Worm (Caenorhabditis elegans) whole organism, L1 larva: ENCODE measurements around the gene rpl-39.

Source experiments
- C04F5.9 ChIP-seq: sonication (generic microtip); optimal IDR thresholded peaks from 2 replicates; lab custom pipeline; 2016; ENCODE audit warnings: missing genetic modification characterization, missing compliant biosample characterization
- C16A3.4 ChIP-seq: fragments of 150-350 bp; optimal IDR thresholded peaks from 2 replicates; lab custom pipeline; 2014; ENCODE audit warnings: missing biosample characterization, missing genetic modification characterization
- C34B4.2 ChIP-seq: sonication (generic microtip); optimal IDR thresholded peaks from 2 replicates; lab custom pipeline; 2017; ENCODE audit warnings: mild to moderate bottlenecking, missing genetic modification characterization, missing compliant biosample characterization
- Y116A8C.19 ChIP-seq: sonication (generic microtip); optimal IDR thresholded peaks from 2 replicates; lab custom pipeline; 2016; ENCODE audit warnings: missing compliant biosample characterization, missing genetic modification characterization, borderline replicate concordance
- aly-2 ChIP-seq: fragments of 150-350 bp; optimal IDR thresholded peaks from 2 replicates; lab custom pipeline; 2014; ENCODE audit warnings: missing biosample characterization, missing genetic modification characterization
- ama-1 ChIP-seq: fragments of 150-350 bp; optimal IDR thresholded peaks from 2 replicates; lab custom pipeline; 2014
- blmp-1 ChIP-seq: fragments of 150-350 bp; optimal IDR thresholded peaks from 2 replicates; lab custom pipeline; 2014; ENCODE audit warnings: missing biosample characterization, missing genetic modification characterization
- ceh-63 ChIP-seq: fragments of 200-800 bp; sonication (Bioruptor generic); optimal IDR thresholded peaks from 2 replicates; lab custom pipeline; 2018; ENCODE audit warnings: mild to moderate bottlenecking, missing genetic modification characterization, missing compliant biosample characterization
- ceh-8 ChIP-seq: fragments of 200-800 bp; sonication (Bioruptor generic); optimal IDR thresholded peaks from 2 replicates; lab custom pipeline; 2018; ENCODE audit warnings: mild to moderate bottlenecking, missing genetic modification characterization, moderate library complexity, missing compliant biosample characterization
- ceh-82 ChIP-seq, 3 experiments: fragments of 150-350 bp in 1 of 3; sonication (generic microtip) in 2 of 3; optimal IDR thresholded peaks; 2 replicates each; lab custom pipeline; 2014 to 2017; ENCODE audit warnings: missing biosample characterization in 3 of 3, missing genetic modification characterization in 3 of 3
- ceh-88 ChIP-seq: fragments of 200-800 bp; sonication (Bioruptor generic); IDR thresholded peaks from 2 replicates; pipeline ENCODE4 v1.3.6; 2022; ENCODE audit warnings: missing genetic modification characterization, missing compliant biosample characterization
- ceh-90 ChIP-seq: sonication (generic microtip); optimal IDR thresholded peaks from 2 replicates; lab custom pipeline; 2016; ENCODE audit warnings: missing genetic modification characterization, missing compliant biosample characterization
- ces-1 ChIP-seq: fragments of 150-350 bp; optimal IDR thresholded peaks from 2 replicates; lab custom pipeline; 2014; ENCODE audit warnings: missing biosample characterization, missing genetic modification reagents, missing genetic modification characterization
- dpl-1 ChIP-seq, 3 experiments: fragments of 150-350 bp in 2 of 3; sonication (generic microtip) in 1 of 3; optimal IDR thresholded peaks; 2 replicates each; lab custom pipeline; 2014 to 2017; ENCODE audit warnings: missing biosample characterization in 3 of 3, missing genetic modification characterization in 3 of 3, missing genetic modification reagents in 3 of 3
- dsc-1 ChIP-seq: sonication (generic microtip); optimal IDR thresholded peaks from 2 replicates; lab custom pipeline; 2016; ENCODE audit warnings: mild to moderate bottlenecking, missing genetic modification characterization, missing compliant biosample characterization
- efl-1 ChIP-seq, 4 experiments: fragments of 150-350 bp; optimal IDR thresholded peaks in 3 of 4; peaks in 1 of 4; 1 replicate in 1 of 4; 2 replicates in 3 of 4; lab custom pipeline; 2014; ENCODE audit warnings: missing biosample characterization in 2 of 4, missing genetic modification characterization in 2 of 4, missing genetic modification reagents in 2 of 4
- egl-13 ChIP-seq: sonication (generic microtip); optimal IDR thresholded peaks from 2 replicates; lab custom pipeline; 2016; ENCODE audit warnings: missing genotype, missing genetic modification reagents, missing genetic modification characterization, missing compliant biosample characterization
- elt-2 ChIP-seq: sonication (generic microtip); optimal IDR thresholded peaks from 2 replicates; lab custom pipeline; 2016; ENCODE audit warnings: missing genetic modification characterization, mild to moderate bottlenecking, inconsistent platforms, missing compliant biosample characterization, missing genetic modification reagents
- elt-3 ChIP-seq, 6 experiments: fragments of 150-350 bp in 1 of 6; sonication (generic microtip); optimal IDR thresholded peaks; 2 replicates each; lab custom pipeline; 2017 to 2018; ENCODE audit warnings: missing biosample characterization in 6 of 6, missing genetic modification characterization in 6 of 6, inconsistent platforms in 1 of 6
- ets-5 ChIP-seq: fragments of 200-800 bp; sonication (Bioruptor generic); IDR thresholded peaks from 2 replicates; pipeline ENCODE4 v1.3.6; 2022; ENCODE audit warnings: missing genetic modification characterization, missing compliant biosample characterization
- fkh-8 ChIP-seq: sonication (generic microtip); optimal IDR thresholded peaks from 2 replicates; lab custom pipeline; 2016; ENCODE audit warnings: mild to moderate bottlenecking, missing genetic modification characterization, missing compliant biosample characterization
- fos-1 ChIP-seq: fragments of 150-350 bp; optimal IDR thresholded peaks from 2 replicates; lab custom pipeline; 2014; ENCODE audit warnings: missing biosample characterization, missing genetic modification characterization
- hpl-2 ChIP-seq: fragments of 150-350 bp; optimal IDR thresholded peaks from 2 replicates; lab custom pipeline; 2014; ENCODE audit warnings: missing biosample characterization, missing genetic modification reagents, missing genetic modification characterization
- irx-1 ChIP-seq: sonication (generic microtip); optimal IDR thresholded peaks from 2 replicates; lab custom pipeline; 2016; ENCODE audit warnings: missing genetic modification characterization, missing compliant biosample characterization
- lin-14 ChIP-seq: fragments of 200-800 bp; sonication (Bioruptor generic); optimal IDR thresholded peaks from 2 replicates; lab custom pipeline; 2018; ENCODE audit warnings: mild to moderate bottlenecking, missing genetic modification characterization, moderate library complexity, missing compliant biosample characterization
- lir-3 ChIP-seq: sonication (generic microtip); optimal IDR thresholded peaks from 2 replicates; lab custom pipeline; 2016; ENCODE audit warnings: mild to moderate bottlenecking, missing genetic modification characterization, moderate library complexity, missing compliant biosample characterization; ENCODE audit not compliant: poor library complexity
- lsy-2 ChIP-seq, 2 experiments: fragments of 150-350 bp; optimal IDR thresholded peaks; 2 replicates each; lab custom pipeline; 2014; ENCODE audit warnings: missing biosample characterization in 2 of 2, missing genetic modification characterization in 2 of 2
- mdl-1 ChIP-seq, 2 experiments: fragments of 150-350 bp; optimal IDR thresholded peaks; 2 replicates each; lab custom pipeline; 2014 to 2017; ENCODE audit warnings: missing biosample characterization in 2 of 2, missing genetic modification characterization in 2 of 2, inconsistent platforms in 1 of 2
- nhr-19 ChIP-seq: fragments of 200-800 bp; sonication (Bioruptor generic); conservative IDR thresholded peaks from 2 replicates; pipeline ENCODE4 v1.3.6; 2022; ENCODE audit warnings: missing genetic modification characterization, missing compliant biosample characterization
- nhr-47 ChIP-seq: sonication (generic microtip); optimal IDR thresholded peaks from 2 replicates; lab custom pipeline; 2016; ENCODE audit warnings: mild to moderate bottlenecking, missing genetic modification characterization, moderate library complexity, missing compliant biosample characterization
- nhr-71 ChIP-seq: sonication (generic microtip); optimal IDR thresholded peaks from 2 replicates; lab custom pipeline; 2016; ENCODE audit warnings: mild to moderate bottlenecking, missing genetic modification characterization, moderate library complexity, missing compliant biosample characterization
- nhr-77 ChIP-seq: fragments of 150-350 bp; optimal IDR thresholded peaks from 2 replicates; lab custom pipeline; 2014; ENCODE audit warnings: missing biosample characterization, missing genetic modification characterization
- nhr-85 ChIP-seq: sonication (generic microtip); peaks from one replicate; lab custom pipeline; 2016; ENCODE audit warnings: missing genetic modification characterization, inconsistent platforms, missing compliant biosample characterization
- pag-3 ChIP-seq: sonication (generic microtip); optimal IDR thresholded peaks from 2 replicates; lab custom pipeline; 2017; ENCODE audit warnings: missing genetic modification characterization, mild to moderate bottlenecking, missing compliant biosample characterization, antibody characterized with exemption, borderline replicate concordance; ENCODE audit not compliant: insufficient read depth
- pqm-1 ChIP-seq: sonication (generic microtip); optimal IDR thresholded peaks from 3 replicates; lab custom pipeline; 2017; ENCODE audit warnings: missing biosample characterization, missing genetic modification characterization
- rnt-1 ChIP-seq: sonication (generic microtip); optimal IDR thresholded peaks from 2 replicates; lab custom pipeline; 2016; ENCODE audit warnings: mild to moderate bottlenecking, missing genetic modification characterization, moderate library complexity, missing compliant biosample characterization
- skn-1 ChIP-seq: fragments of 150-350 bp; optimal IDR thresholded peaks from 2 replicates; lab custom pipeline; 2014; ENCODE audit warnings: missing biosample characterization, missing genetic modification characterization
- snu-23 ChIP-seq: sonication (generic microtip); optimal IDR thresholded peaks from 2 replicates; lab custom pipeline; 2016; ENCODE audit warnings: missing genetic modification characterization, missing compliant biosample characterization
- sup-37 ChIP-seq: fragments of 200-800 bp; sonication (Bioruptor generic); optimal IDR thresholded peaks from 2 replicates; lab custom pipeline; 2018; ENCODE audit warnings: mild to moderate bottlenecking, missing genetic modification characterization, missing compliant biosample characterization
- swsn-7 ChIP-seq: sonication (generic microtip); optimal IDR thresholded peaks from 2 replicates; lab custom pipeline; 2016; ENCODE audit warnings: missing genetic modification characterization, missing compliant biosample characterization
- tbx-2 ChIP-seq: sonication (generic microtip); optimal IDR thresholded peaks from 2 replicates; lab custom pipeline; 2016; ENCODE audit warnings: missing genetic modification characterization, missing compliant biosample characterization
- tlp-1 ChIP-seq: fragments of 150-350 bp; optimal IDR thresholded peaks from 2 replicates; lab custom pipeline; 2014; ENCODE audit warnings: missing biosample characterization, missing genetic modification characterization
- unc-130 ChIP-seq: fragments of 150-350 bp; optimal IDR thresholded peaks from 2 replicates; lab custom pipeline; 2017; ENCODE audit warnings: missing biosample characterization, missing genetic modification characterization, inconsistent platforms
- unc-86 ChIP-seq: sonication (generic microtip); optimal IDR thresholded peaks from 2 replicates; lab custom pipeline; 2016; ENCODE audit warnings: missing genetic modification characterization, missing compliant biosample characterization
- xbp-1 ChIP-seq: sonication (generic microtip); optimal IDR thresholded peaks from 2 replicates; lab custom pipeline; 2016; ENCODE audit warnings: missing genetic modification characterization, missing compliant biosample characterization
- zip-4 ChIP-seq: fragments of 200-800 bp; sonication (Bioruptor generic); optimal IDR thresholded peaks from 2 replicates; lab custom pipeline; 2018; ENCODE audit warnings: mild to moderate bottlenecking, missing genetic modification characterization, moderate library complexity, missing compliant biosample characterization
- ztf-4 ChIP-seq: fragments of 150-350 bp; optimal IDR thresholded peaks from 2 replicates; lab custom pipeline; 2014; ENCODE audit warnings: missing biosample characterization, missing genetic modification characterization

Gene rpl-39

ce11 chrV:7734909-7735308, 41.0 kb downstream of the rpl-39 start, which contains the start of gene clic-1 (continued):
- TF ChIP-seq skn-1 (tag; lab: Kevin White, UChicago), result peak; percentile 91
- no peak for TF ChIP-seq pqm-1
- TF ChIP-seq lsy-2 (tag; optimal IDR thresholded peaks at IDR 0.05; lab: Kevin White, UChicago), result peak; percentile 53 to 85
- TF ChIP-seq ceh-63 (GFP tag; lab: Kevin White, UChicago), result no peak
- peak; percentile 65 for TF ChIP-seq zip-4
- peak; percentile 83 to 96 for TF ChIP-seq efl-1 (optimal IDR thresholded peaks at IDR 0.05; lab: Kevin White, UChicago)
- TF ChIP-seq efl-1 (GFP tag; optimal IDR thresholded peaks at IDR 0.05 in 1 of 2; lab: Kevin White, UChicago), result peak; percentile 96 to 99
- peak in 2 of 6 experiments; percentile 15 to 59 for TF ChIP-seq elt-3 (tag; optimal IDR thresholded peaks at IDR 0.05; lab: Kevin White, UChicago)
- TF ChIP-seq ceh-90 (tag; lab: Kevin White, UChicago), result no peak
- no peak for TF ChIP-seq ama-1
- no peak for TF ChIP-seq ces-1 (GFP tag; lab: Kevin White, UChicago)
- no peak for TF ChIP-seq ets-5
- TF ChIP-seq ceh-8, result no peak
- TF ChIP-seq C16A3.4 (tag; lab: Kevin White, UChicago), result peak; percentile 64
- TF ChIP-seq ceh-82 (tag; optimal IDR thresholded peaks at IDR 0.05; lab: Kevin White, UChicago), result peak; percentile 35 to 85 (median 62)
- TF ChIP-seq elt-2 (tag; lab: Kevin White, UChicago), result no peak

ce11 chrV:7733240-7733765, 42.6 kb downstream of the rpl-39 start:
- TF ChIP-seq ama-1 (peak; percentile 52), C34B4.2 (tag; lab: Kevin White, UChicago) (no peak)

DNA sequence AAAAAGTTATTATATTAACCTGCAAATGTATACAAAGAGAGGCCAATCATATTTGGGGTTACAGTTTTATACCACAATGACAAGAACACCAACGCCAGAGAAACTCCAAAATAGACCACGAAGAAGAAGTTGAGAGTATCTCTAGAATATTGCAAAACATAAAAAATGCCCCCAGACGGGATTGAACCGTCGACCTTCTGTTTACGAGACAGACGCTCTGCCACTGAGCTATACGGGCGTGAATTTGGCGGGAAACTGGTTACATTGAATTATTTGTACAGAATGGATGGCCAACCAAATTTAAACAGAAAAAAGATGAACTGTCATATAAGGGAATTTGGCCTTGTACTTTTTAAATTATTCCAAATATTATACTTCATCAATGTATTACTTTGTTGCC, 45.4 kb downstream of the rpl-39 start:
- TF ChIP-seq unc-86 (tag; lab: Kevin White, UChicago), result peak; percentile 21
- peak in 1 of 2 experiments; percentile 45 for TF ChIP-seq mdl-1 (tag; optimal IDR thresholded peaks at IDR 0.05; lab: Kevin White, UChicago)
- peak in 2 of 3 experiments; percentile 28 to 30 for TF ChIP-seq ceh-82 (tag; optimal IDR thresholded peaks at IDR 0.05; lab: Kevin White, UChicago)
- peak; percentile 59 for TF ChIP-seq nhr-47 (tag; lab: Kevin White, UChicago)
- peak; percentile 19 for TF ChIP-seq rnt-1 (tag; lab: Kevin White, UChicago)
- TF ChIP-seq aly-2 (tag; lab: Kevin White, UChicago), result no peak
- peak; percentile 53 for TF ChIP-seq dsc-1 (tag; lab: Kevin White, UChicago)
- TF ChIP-seq snu-23 (GFP tag; lab: Kevin White, UChicago), result peak; percentile 79
- TF ChIP-seq swsn-7 (tag; lab: Kevin White, UChicago), result peak; percentile 56
- peak; percentile 71 for TF ChIP-seq nhr-71
- TF ChIP-seq ces-1 (GFP tag; lab: Kevin White, UChicago), result no peak
- TF ChIP-seq ceh-88 (GFP tag; lab: Robert Waterston, UW), result peak; percentile 38; the same call in 1 of the 2 replicates
- no peak for TF ChIP-seq C04F5.9 (tag; lab: Kevin White, UChicago)
- TF ChIP-seq fkh-8, result peak; percentile 45
- TF ChIP-seq ztf-4 (tag; lab: Kevin White, UChicago), result peak; percentile 73
- peak; percentile 48 for TF ChIP-seq lir-3 (tag; lab: Kevin White, UChicago)
- TF ChIP-seq ceh-63 (GFP tag; lab: Kevin White, UChicago), result no peak
- TF ChIP-seq Y116A8C.19, result no peak
- TF ChIP-seq fos-1, result peak; percentile 50
- peak; percentile 49 for TF ChIP-seq nhr-19
- peak in 2 of 6 experiments; percentile 2 to 48 for TF ChIP-seq elt-3 (tag; optimal IDR thresholded peaks at IDR 0.05; lab: Kevin White, UChicago)
- no peak for TF ChIP-seq sup-37 (GFP tag; lab: Kevin White, UChicago)
- peak; percentile 32 for TF ChIP-seq tbx-2
- peak; percentile 49 for TF ChIP-seq lin-14
- peak; percentile 32 for TF ChIP-seq xbp-1 (tag; lab: Kevin White, UChicago)
- peak; percentile 14 for TF ChIP-seq irx-1 (tag; lab: Kevin White, UChicago)
- peak; percentile 42 for TF ChIP-seq nhr-77 (tag; lab: Kevin White, UChicago)
- peak; percentile 54 for TF ChIP-seq C16A3.4 (tag; lab: Kevin White, UChicago)
- TF ChIP-seq lsy-2 (tag; optimal IDR thresholded peaks at IDR 0.05; lab: Kevin White, UChicago), result peak; percentile 26 to 66
- TF ChIP-seq dpl-1 (GFP tag; optimal IDR thresholded peaks at IDR 0.05; lab: Kevin White, UChicago), result peak; percentile 61 to 65 (median 64)
- peak; percentile 55 for TF ChIP-seq hpl-2
- TF ChIP-seq nhr-85 (tag; lab: Kevin White, UChicago), result peak; percentile 69
- TF ChIP-seq tlp-1, result no peak
- peak; percentile 32 for TF ChIP-seq blmp-1 (tag; lab: Kevin White, UChicago)
- no peak for TF ChIP-seq pag-3
- TF ChIP-seq ama-1, result peak; percentile 62
- TF ChIP-seq egl-13 (tag; lab: Kevin White, UChicago), result no peak
- peak; percentile 13 for TF ChIP-seq unc-130
